Fruit fly (Drosophila melanogaster): ENCODE data around the gene Sbat.

dm6 chr2L:2874542-2875194 lies 3.5 kb upstream of the Sbat start, which contains the start of gene CG8814:
- TF ChIP-seq CG13204 (GFP tag; optimal IDR thresholded peaks at IDR 0.05), result no peak
- TF ChIP-seq CG10348 (GFP tag; IDR thresholded peaks at IDR 0.05), result no peak
- peak; percentile 86 for TF ChIP-seq CG12605 (GFP tag; IDR thresholded peaks at IDR 0.05)
- TF ChIP-seq EcR (GFP tag; optimal IDR thresholded peaks at IDR 0.05), result peak; percentile 7
- TF ChIP-seq CG14655 (GFP tag; optimal IDR thresholded peaks at IDR 0.05), result peak; percentile 63
- TF ChIP-seq CG4496 (GFP tag; IDR thresholded peaks at IDR 0.05), result peak; percentile 85
- TF ChIP-seq CG8301 (tag; optimal IDR thresholded peaks at IDR 0.05), result peak; percentile 52
- TF ChIP-seq CG15710 (tag; optimal IDR thresholded peaks at IDR 0.05), result peak; percentile 45
- peak; percentile 43 for TF ChIP-seq CG8159 (tag; optimal IDR thresholded peaks at IDR 0.05)
- TF ChIP-seq gl (tag; optimal IDR thresholded peaks at IDR 0.05), result peak; percentile 85
- peak; percentile 79 for TF ChIP-seq Ets98B (GFP tag; IDR thresholded peaks at IDR 0.05)
- peak; percentile 58 for TF ChIP-seq Pif1A (GFP tag; optimal IDR thresholded peaks at IDR 0.05)
- TF ChIP-seq CG34367 (tag; optimal IDR thresholded peaks at IDR 0.05), result no peak
- TF ChIP-seq CG32121 (GFP tag; IDR thresholded peaks at IDR 0.05), result peak; percentile 63; the same call in 1 of the 2 replicates
